Worm (Caenorhabditis elegans): Measurements from ENCODE around the gene F26F2.7.

F26F2.7 gene

ce11 chrV:20580511-20581040, at the start of gene F26F2.7:
F26F2.7 (plus strand) TSS chrV:20580990.
- TF ChIP-seq nhr-25 (tag; optimal IDR thresholded peaks at IDR 0.05; ENCODE audit: borderline replicate concordance, insufficient read depth) (no peak), dmd-6 (GFP tag; IDR thresholded peaks at IDR 0.05) (peak; percentile 83), hlh-11 (tag; optimal IDR thresholded peaks at IDR 0.05) (peak; percentile 95), skn-1 (tag; optimal IDR thresholded peaks at IDR 0.05) (no peak), unc-62 (GFP tag; optimal IDR thresholded peaks at IDR 0.05 in 1 of 2) (no peak), unc-62 (tag; optimal IDR thresholded peaks at IDR 0.05) (no peak), lin-38 (GFP tag; IDR thresholded peaks at IDR 0.05) (no peak), vab-7 (GFP tag; IDR thresholded peaks at IDR 0.05) (no peak), mdt-29 (GFP tag; IDR thresholded peaks at IDR 0.05) (peak; percentile 75; the same call in 1 of the 2 replicates), nhr-237 (tag; optimal IDR thresholded peaks at IDR 0.05) (no peak), ztf-7 (tag; optimal IDR thresholded peaks at IDR 0.05) (no peak), madf-5 (GFP tag; IDR thresholded peaks at IDR 0.05) (no peak), nhr-102 (tag; optimal IDR thresholded peaks at IDR 0.05) (peak; percentile 79), ctbp-1 (GFP tag; IDR thresholded peaks at IDR 0.05) (0 out of 2 replicates have a peak, but pooled peaks have one; percentile 31), R02D3.7 (tag; optimal IDR thresholded peaks at IDR 0.05) (no peak), F37D6.2 (tag; optimal IDR thresholded peaks at IDR 0.05) (peak; percentile 63), daf-19 (GFP tag; conservative IDR thresholded peaks at IDR 0.05) (no peak), ceh-20 (GFP tag; IDR thresholded peaks at IDR 0.05) (peak; percentile 94), dve-1 (tag; optimal IDR thresholded peaks at IDR 0.05; ENCODE audit: insufficient read depth) (peak; percentile 97), D1046.2 (GFP tag; IDR thresholded peaks at IDR 0.05) (no peak), dmd-8 (GFP tag; IDR thresholded peaks at IDR 0.05) (no peak), unc-39 (tag; optimal IDR thresholded peaks at IDR 0.05) (no peak), F49E8.2 (tag; optimal IDR thresholded peaks at IDR 0.05; ENCODE audit: borderline replicate concordance) (peak; percentile 94), daf-16 (GFP tag; optimal IDR thresholded peaks at IDR 0.05) (peak; percentile 17 to 37), daf-16 (tag; optimal IDR thresholded peaks at IDR 0.05) (no peak), tra-1 (GFP tag; IDR thresholded peaks at IDR 0.05) (no peak; the same call in 1 of the 2 replicates), Y5F2A.4 (GFP tag; optimal IDR thresholded peaks at IDR 0.05) (no peak), spr-3 (GFP tag; optimal IDR thresholded peaks at IDR 0.05) (peak; percentile 74), nhr-48 (tag; optimal IDR thresholded peaks at IDR 0.05) (peak; percentile 56), ces-1 (GFP tag; optimal IDR thresholded peaks at IDR 0.05) (no peak), sdz-12 (GFP tag; optimal IDR thresholded peaks at IDR 0.05) (no peak), snpc-4 (tag; optimal IDR thresholded peaks at IDR 0.05) (no peak), mes-2 (tag; optimal IDR thresholded peaks at IDR 0.05; ENCODE audit: poor library complexity, severe bottlenecking) (peak; percentile 88), lin-39 (tag; optimal IDR thresholded peaks at IDR 0.05) (no peak), cey-2 (tag; optimal IDR thresholded peaks at IDR 0.05; ENCODE audit: borderline replicate concordance, insufficient read depth) (no peak), nhr-28 (tag; optimal IDR thresholded peaks at IDR 0.05) (peak; percentile 67), nhr-41 (GFP tag; IDR thresholded peaks at IDR 0.05) (no peak), rbr-2 (tag; optimal IDR thresholded peaks at IDR 0.05) (peak; percentile 84), ceh-32 (tag; optimal IDR thresholded peaks at IDR 0.05; ENCODE audit: poor library complexity) (no peak), lsy-2 (tag; optimal IDR thresholded peaks at IDR 0.05) (peak; percentile 18 to 94), attf-4 (tag; optimal IDR thresholded peaks at IDR 0.05) (no peak), nhr-11 (tag; optimal IDR thresholded peaks at IDR 0.05) (peak; percentile 30), zag-1 (tag; optimal IDR thresholded peaks at IDR 0.05) (no peak), ztf-11 (tag; optimal IDR thresholded peaks at IDR 0.05) (no peak), F26F4.8 (GFP tag; conservative IDR thresholded peaks at IDR 0.05) (no peak), ceh-82 (tag; optimal IDR thresholded peaks at IDR 0.05) (no peak), zip-11 (GFP tag; IDR thresholded peaks at IDR 0.05) (no peak), F10B5.3 (tag; optimal IDR thresholded peaks at IDR 0.05) (peak; percentile 68), daf-8 (GFP tag; IDR thresholded peaks at IDR 0.05) (no peak), egl-43 (GFP tag; IDR thresholded peaks at IDR 0.05) (no peak), ceh-62 (tag; optimal IDR thresholded peaks at IDR 0.05) (no peak)
